Worm (Caenorhabditis elegans): ENCODE results near the gene F28B1.2.

- TF ChIP-seq unc-62 (GFP tag; optimal IDR thresholded peaks at IDR 0.05) = no peak
- TF ChIP-seq ztf-11 (tag; optimal IDR thresholded peaks at IDR 0.05) = no peak
- no peak for TF ChIP-seq nhr-77 (tag; optimal IDR thresholded peaks at IDR 0.05)
- TF ChIP-seq aly-2 (tag; optimal IDR thresholded peaks at IDR 0.05) = no peak
- TF ChIP-seq alr-1 (tag; optimal IDR thresholded peaks at IDR 0.05) = no peak
- no peak for TF ChIP-seq ama-1 (optimal IDR thresholded peaks at IDR 0.05)
- no peak for TF ChIP-seq F13H6.1 (tag; optimal IDR thresholded peaks at IDR 0.05)
- TF ChIP-seq mdl-1 (tag; optimal IDR thresholded peaks at IDR 0.05) = no peak
Measured at ce11 chrV:17009342-17010064, 35.1 kb upstream of the F28B1.2 start, which contains the start of the genes clc-12 and clec-240.

All from whole organism, L2 larva.